Worm (Caenorhabditis elegans): Measurements from ENCODE around the gene fbxa-12.

fbxa-12 gene

DNA sequence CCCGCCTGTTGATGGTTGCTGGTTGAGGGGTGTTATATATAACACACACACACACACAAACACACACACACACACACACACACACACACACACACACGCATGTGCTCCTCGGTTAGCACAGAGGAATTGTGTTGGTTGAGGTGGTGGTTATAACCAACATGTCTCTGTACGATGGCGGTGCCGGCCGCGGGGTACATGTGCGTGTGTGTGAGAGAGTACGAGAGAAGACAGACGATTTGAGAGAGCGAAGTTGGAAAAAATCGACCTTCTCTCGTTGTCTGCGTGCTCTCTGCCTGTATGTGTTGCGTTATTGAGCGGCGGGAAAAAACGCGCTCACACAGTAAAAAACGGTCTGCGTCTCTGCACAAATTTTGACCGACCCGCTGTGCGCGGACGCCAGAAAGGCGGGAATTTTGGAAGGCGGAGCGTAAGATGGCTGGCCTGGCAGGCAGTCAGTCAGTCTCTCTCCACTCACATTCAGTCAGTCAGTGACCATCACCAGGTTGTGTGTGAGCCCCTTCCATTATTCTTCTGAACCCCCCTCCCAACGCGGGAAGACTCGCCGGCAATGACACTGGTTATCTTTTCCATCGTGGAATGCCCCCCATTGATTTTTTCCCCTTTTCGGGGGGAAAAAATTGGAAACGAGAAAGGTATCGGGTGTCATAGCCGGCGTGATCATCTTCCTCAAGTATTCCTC is 47.5 kb upstream of the fbxa-12 start (continued):
- peak; percentile 53 for TF ChIP-seq rcor-1 (GFP tag; IDR thresholded peaks at IDR 0.05)

DNA sequence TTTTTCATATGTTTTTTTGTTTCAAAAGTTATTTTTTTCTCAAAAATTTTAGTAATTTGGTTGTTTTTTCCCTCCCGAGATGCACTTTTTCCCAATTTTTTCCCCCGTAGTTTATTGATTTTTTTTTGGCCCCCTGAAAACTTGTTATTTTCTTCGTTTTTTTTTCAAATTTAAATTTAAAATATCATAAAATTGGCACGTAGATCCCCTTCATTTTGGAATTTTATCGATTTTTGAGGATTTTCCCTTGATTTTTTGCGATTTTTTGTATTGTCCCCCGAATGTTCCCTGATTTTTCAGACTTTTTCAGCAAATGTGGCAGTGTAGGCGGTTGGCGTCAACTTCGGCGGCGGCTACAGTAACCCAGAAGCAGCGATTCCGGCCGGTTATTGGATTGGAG is 21.8 kb upstream of the fbxa-12 start, which contains the start of gene C39B5.6:
Gene C39B5.6, plus strand, starts transcription at position 301 of the 400 bp plus-strand sequence.
- TF ChIP-seq ceh-100 (GFP tag; IDR thresholded peaks at IDR 0.05) (no peak), mcd-1 (GFP tag; IDR thresholded peaks at IDR 0.05) (0 out of 2 replicates have a peak, but pooled peaks have one; percentile 4)

DNA sequence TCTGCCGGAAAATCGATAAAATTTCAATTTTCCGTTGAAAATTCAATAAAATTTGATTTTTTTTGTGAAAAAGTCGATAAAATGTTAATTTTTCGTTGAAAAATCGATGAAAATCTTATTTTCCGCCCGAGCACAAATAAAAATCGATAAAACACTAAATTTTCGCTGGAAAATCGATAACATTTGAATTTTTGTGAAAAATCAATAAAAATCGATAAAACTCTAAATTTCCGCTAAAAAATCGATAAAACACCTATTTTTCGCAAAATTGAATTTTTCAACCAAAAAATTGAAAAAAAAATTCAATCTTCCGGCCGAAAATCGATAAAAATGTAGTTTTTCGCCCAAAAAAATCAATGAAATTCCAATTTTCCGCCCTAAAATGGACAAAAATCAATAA is 14.4 kb upstream of the fbxa-12 start:
- TF ChIP-seq nfya-1 (tag; optimal IDR thresholded peaks at IDR 0.05; ENCODE audit: borderline replicate concordance, insufficient read depth) (no peak), pbrm-1 (GFP tag; IDR thresholded peaks at IDR 0.05) (no peak), nhr-120 (GFP tag; IDR thresholded peaks at IDR 0.05) (no peak), zim-3 (tag; optimal IDR thresholded peaks at IDR 0.05) (no peak), akir-1 (GFP tag; optimal IDR thresholded peaks at IDR 0.05) (no peak), die-1 (tag; optimal IDR thresholded peaks at IDR 0.05) (no peak), hmg-20 (GFP tag; IDR thresholded peaks at IDR 0.05) (no peak), xnd-1 (tag; optimal IDR thresholded peaks at IDR 0.05) (no peak), somi-1 (GFP tag; optimal IDR thresholded peaks at IDR 0.05) (no peak), C06A6.2 (GFP tag; conservative IDR thresholded peaks at IDR 0.05) (no peak), him-1 (tag; optimal IDR thresholded peaks at IDR 0.05) (no peak), madf-6 (GFP tag; IDR thresholded peaks at IDR 0.05) (no peak)

DNA sequence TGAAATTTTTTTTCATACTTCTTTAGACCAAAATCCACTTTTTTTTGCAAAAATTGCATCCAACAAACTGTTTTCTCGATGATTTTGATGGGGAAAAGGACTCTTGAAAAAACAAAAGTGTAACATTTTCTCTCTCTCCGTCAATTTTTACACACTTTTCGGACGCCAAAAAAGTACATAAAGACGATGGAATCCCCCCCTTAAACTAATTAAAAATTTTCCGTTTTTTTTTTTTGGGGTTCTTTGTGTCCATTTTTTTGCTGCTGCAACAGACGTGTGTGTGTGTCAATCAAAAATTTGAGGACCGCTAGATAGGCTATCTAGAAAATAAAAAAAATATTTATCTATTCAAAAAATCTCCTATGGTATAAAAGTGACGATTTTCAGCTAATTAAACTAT is 11.6 kb upstream of the fbxa-12 start, which contains the start of gene C39B5.5:
Gene C39B5.5, plus strand, starts transcription at position 301 of the 400 bp plus-strand sequence.
- TF ChIP-seq tlf-1 (GFP tag; optimal IDR thresholded peaks at IDR 0.05) (no peak), Y53F4B.3 (GFP tag; IDR thresholded peaks at IDR 0.05) (no peak), ZK185.1 (tag; optimal IDR thresholded peaks at IDR 0.05; ENCODE audit: poor library complexity, severe bottlenecking) (no peak), attf-5 (GFP tag; optimal IDR thresholded peaks at IDR 0.05) (no peak), nfya-1 (tag; optimal IDR thresholded peaks at IDR 0.05; ENCODE audit: borderline replicate concordance, insufficient read depth) (no peak), madf-8 (GFP tag; conservative IDR thresholded peaks at IDR 0.05) (no peak), T26A5.8 (tag; optimal IDR thresholded peaks at IDR 0.05) (no peak), lin-35 (GFP tag; optimal IDR thresholded peaks at IDR 0.05) (no peak), lin-26 (GFP tag; IDR thresholded peaks at IDR 0.05) (no peak), rec-8 (tag; optimal IDR thresholded peaks at IDR 0.05) (no peak), efl-1 (GFP tag; optimal IDR thresholded peaks at IDR 0.05) (no peak), B0261.1 (tag; optimal IDR thresholded peaks at IDR 0.05) (no peak)

DNA sequence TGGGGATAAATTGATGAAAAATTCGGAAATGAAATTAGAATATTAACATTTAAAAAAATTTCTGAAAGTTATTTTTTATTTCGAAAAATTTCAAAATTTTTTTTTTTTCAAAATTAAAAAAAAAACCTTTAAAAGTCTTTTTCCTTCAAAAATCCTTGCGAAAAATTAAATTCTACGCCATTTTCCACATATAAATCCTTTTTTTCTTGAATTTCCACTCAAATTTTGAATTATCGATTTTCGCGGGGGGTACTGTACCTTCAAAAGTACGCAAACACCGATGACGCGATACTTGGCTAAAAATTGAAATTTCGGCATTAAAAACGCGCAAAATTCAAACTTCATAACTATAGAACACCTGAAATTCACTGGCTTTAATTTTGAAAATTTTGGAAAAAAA is 8.9 kb upstream of the fbxa-12 start:
- TF ChIP-seq lsl-1 (GFP tag; optimal IDR thresholded peaks at IDR 0.05) (peak; percentile 29), nhr-90 (tag; optimal IDR thresholded peaks at IDR 0.05) (no peak), mcd-1 (GFP tag; IDR thresholded peaks at IDR 0.05) (no peak), lin-54 (GFP tag; optimal IDR thresholded peaks at IDR 0.05) (no peak), madf-10 (tag; optimal IDR thresholded peaks at IDR 0.05) (no peak), tlf-1 (GFP tag; optimal IDR thresholded peaks at IDR 0.05) (no peak)
